Fruit fly (Drosophila melanogaster): Measurements from ENCODE around the gene Rpn2.

Gene Rpn2

dm6 chr3R:29124128-29124527, 29.2 kb upstream of the Rpn2 start:
- peak; percentile 73 for TF ChIP-seq CG32264 (GFP tag; optimal IDR thresholded peaks at IDR 0.05)
- TF ChIP-seq Abd-B (GFP tag; optimal IDR thresholded peaks at IDR 0.05), result no peak
- peak; percentile 69 for TF ChIP-seq Sp1 (GFP tag; optimal IDR thresholded peaks at IDR 0.05)
- TF ChIP-seq CG9705 (GFP tag; optimal IDR thresholded peaks at IDR 0.05), result no peak
- TF ChIP-seq psq (GFP tag; optimal IDR thresholded peaks at IDR 0.05), result peak; percentile 78
- TF ChIP-seq Dif (GFP tag; optimal IDR thresholded peaks at IDR 0.05; ENCODE audit: partially characterized antibody), result no peak
- peak; percentile 91 for TF ChIP-seq ey (GFP tag; optimal IDR thresholded peaks at IDR 0.05)
- peak; percentile 73 for TF ChIP-seq woc (GFP tag; optimal IDR thresholded peaks at IDR 0.05)
- no peak for TF ChIP-seq jim (GFP tag; optimal IDR thresholded peaks at IDR 0.05)
- TF ChIP-seq GATAd (GFP tag; optimal IDR thresholded peaks at IDR 0.05), result no peak
- no peak for TF ChIP-seq sv (GFP tag; optimal IDR thresholded peaks at IDR 0.05)
- no peak for TF ChIP-seq tai (GFP tag; optimal IDR thresholded peaks at IDR 0.05)
- TF ChIP-seq HLH106 (tag; optimal IDR thresholded peaks at IDR 0.05), result peak; percentile 80
- TF ChIP-seq sage (GFP tag; optimal IDR thresholded peaks at IDR 0.05), result no peak
- TF ChIP-seq lola (GFP tag; optimal IDR thresholded peaks at IDR 0.05), result no peak
- no peak for TF ChIP-seq brk (GFP tag; optimal IDR thresholded peaks at IDR 0.05)
- peak; percentile 66 for TF ChIP-seq dmrt93B (GFP tag; optimal IDR thresholded peaks at IDR 0.05)
- TF ChIP-seq br (GFP tag; optimal IDR thresholded peaks at IDR 0.05), result peak; percentile 89
- no peak for TF ChIP-seq dl (GFP tag; optimal IDR thresholded peaks at IDR 0.05; ENCODE audit: insufficient read depth in 1 of 2, partially characterized antibody in 2 of 2)
- peak; percentile 36 for TF ChIP-seq Mio (GFP tag; optimal IDR thresholded peaks at IDR 0.05)
- peak; percentile 58 for TF ChIP-seq Jra (GFP tag; optimal IDR thresholded peaks at IDR 0.05)
- no peak for TF ChIP-seq Rel (GFP tag; optimal IDR thresholded peaks at IDR 0.05)
- TF ChIP-seq Rel (tag; optimal IDR thresholded peaks at IDR 0.05), result peak; percentile 7
- no peak for TF ChIP-seq Hr78 (GFP tag; optimal IDR thresholded peaks at IDR 0.05)
- TF ChIP-seq Hr83 (GFP tag; optimal IDR thresholded peaks at IDR 0.05; ENCODE audit: poor library complexity, severe bottlenecking), result peak; percentile 56
- no peak for TF ChIP-seq CrebA (GFP tag; optimal IDR thresholded peaks at IDR 0.05; ENCODE audit: borderline replicate concordance)
- peak; percentile 89 for TF ChIP-seq rgr (GFP tag; optimal IDR thresholded peaks at IDR 0.05)
- peak; percentile 20 for TF ChIP-seq dsf (GFP tag; optimal IDR thresholded peaks at IDR 0.05; ENCODE audit: borderline replicate concordance)
- TF ChIP-seq Hnf4 (GFP tag; optimal IDR thresholded peaks at IDR 0.05), result peak; percentile 90
- TF ChIP-seq usp (GFP tag; optimal IDR thresholded peaks at IDR 0.05), result no peak
- peak; percentile 88 for TF ChIP-seq fru (GFP tag; optimal IDR thresholded peaks at IDR 0.05)
- peak; percentile 91 for TF ChIP-seq h (GFP tag; optimal IDR thresholded peaks at IDR 0.05)
- TF ChIP-seq Vsx2 (GFP tag; optimal IDR thresholded peaks at IDR 0.05; ENCODE audit: partially characterized antibody), result no peak
- TF ChIP-seq Myc (optimal IDR thresholded peaks at IDR 0.05), result no peak
- TF ChIP-seq pan (optimal IDR thresholded peaks at IDR 0.05), result no peak
- peak; percentile 81 for TF ChIP-seq OdsH (GFP tag; optimal IDR thresholded peaks at IDR 0.05)
- TF ChIP-seq N (GFP tag; optimal IDR thresholded peaks at IDR 0.05), result no peak
- TF ChIP-seq foxo (GFP tag; optimal IDR thresholded peaks at IDR 0.05), result peak; percentile 43 to 94
- TF ChIP-seq Dfd (GFP tag; optimal IDR thresholded peaks at IDR 0.05), result no peak

- no peak for TF ChIP-seq GATAd (GFP tag; optimal IDR thresholded peaks at IDR 0.05)
- no peak for TF ChIP-seq Mio (GFP tag; optimal IDR thresholded peaks at IDR 0.05)
- TF ChIP-seq Jra (GFP tag; optimal IDR thresholded peaks at IDR 0.05), result no peak
- TF ChIP-seq Sp1 (GFP tag; optimal IDR thresholded peaks at IDR 0.05), result peak; percentile 29
- no peak for TF ChIP-seq rgr (GFP tag; optimal IDR thresholded peaks at IDR 0.05)
- TF ChIP-seq CG9705 (GFP tag; optimal IDR thresholded peaks at IDR 0.05), result peak; percentile 28
- no peak for TF ChIP-seq sage (GFP tag; optimal IDR thresholded peaks at IDR 0.05)
- TF ChIP-seq Rel (GFP tag; optimal IDR thresholded peaks at IDR 0.05), result no peak
- peak; percentile 45 for TF ChIP-seq Rel (tag; optimal IDR thresholded peaks at IDR 0.05)
- peak; percentile 34 for TF ChIP-seq HLH106 (tag; optimal IDR thresholded peaks at IDR 0.05)
- no peak for TF ChIP-seq br (GFP tag; optimal IDR thresholded peaks at IDR 0.05)
- no peak for TF ChIP-seq tai (GFP tag; optimal IDR thresholded peaks at IDR 0.05)
These were observed 22.3 kb upstream of the Rpn2 start, which contains the start of the genes dgt6 and Vha100-1 for dm6 chr3R:29130902-29131621. dgt6 (minus strand) TSS chr3R:29130972. Vha100-1 (plus strand) TSS chr3R:29131193.

Measured in whole organism, wandering third instar larva.